Worm (Caenorhabditis elegans) whole organism, L2 larva: ENCODE measurements around the gene dpy-26.
"Not testable (repeated sequence)": the region's sequence is repeated elsewhere in the genome, so short reads cannot be mapped to it uniquely, and the experiment has no call there.

Source experiments
- C34F6.9 ChIP-seq: fragments of 150-350 bp; optimal IDR thresholded peaks from 2 replicates; lab custom pipeline; 2014; ENCODE audit warnings: missing biosample characterization, missing genetic modification characterization
- R02D3.7 ChIP-seq: fragments of 150-350 bp; optimal IDR thresholded peaks from 2 replicates; lab custom pipeline; 2014; ENCODE audit warnings: missing biosample characterization, missing genetic modification characterization
- Y55F3AM.14 ChIP-seq: fragments of 200-800 bp; sonication (Bioruptor generic); optimal IDR thresholded peaks from 2 replicates; lab custom pipeline; 2018; ENCODE audit warnings: mild to moderate bottlenecking, missing genetic modification characterization, missing compliant biosample characterization
- alr-1 ChIP-seq: fragments of 150-350 bp; optimal IDR thresholded peaks from 2 replicates; lab custom pipeline; 2014; ENCODE audit warnings: missing biosample characterization, missing genetic modification characterization
- aly-2 ChIP-seq: fragments of 150-350 bp; optimal IDR thresholded peaks from 2 replicates; lab custom pipeline; 2014; ENCODE audit warnings: missing biosample characterization, missing genetic modification characterization
- ceh-16 ChIP-seq: fragments of 150-350 bp; optimal IDR thresholded peaks from 2 replicates; lab custom pipeline; 2014; ENCODE audit warnings: missing biosample characterization, missing genetic modification characterization
- ceh-82 ChIP-seq: fragments of 150-350 bp; optimal IDR thresholded peaks from 2 replicates; lab custom pipeline; 2014; ENCODE audit warnings: missing biosample characterization, missing genetic modification characterization
- crh-2 ChIP-seq: sonication (generic microtip); optimal IDR thresholded peaks from 2 replicates; lab custom pipeline; 2017; ENCODE audit warnings: missing biosample characterization, missing genetic modification characterization
- dmd-4 ChIP-seq: sonication (generic microtip); optimal IDR thresholded peaks from 2 replicates; lab custom pipeline; 2017; ENCODE audit warnings: missing biosample characterization, missing genetic modification characterization
- egl-27 ChIP-seq: sonication (generic microtip); optimal IDR thresholded peaks from 3 replicates; lab custom pipeline; 2017; ENCODE audit warnings: missing biosample characterization, missing genetic modification reagents, missing genetic modification characterization
- gmeb-1 ChIP-seq: fragments of 150-350 bp; optimal IDR thresholded peaks from 2 replicates; lab custom pipeline; 2014; ENCODE audit warnings: missing biosample characterization, missing genetic modification characterization
- lin-11 ChIP-seq: fragments of 150-350 bp; sonication (generic microtip); optimal IDR thresholded peaks from 2 replicates; lab custom pipeline; 2014; ENCODE audit warnings: missing biosample characterization, missing genetic modification characterization, inconsistent platforms, mixed read lengths
- lin-39 ChIP-seq: fragments of 150-350 bp; optimal IDR thresholded peaks from 2 replicates; lab custom pipeline; 2014; ENCODE audit warnings: missing biosample characterization, missing genetic modification reagents, missing genetic modification characterization
- mab-5 ChIP-seq: fragments of 150-350 bp; optimal IDR thresholded peaks from 2 replicates; lab custom pipeline; 2014; ENCODE audit warnings: missing biosample characterization, missing genetic modification characterization
- mbf-1 ChIP-seq: sonication (generic microtip); optimal IDR thresholded peaks from 2 replicates; lab custom pipeline; 2017; ENCODE audit warnings: missing biosample characterization, missing genetic modification characterization
- mdl-1 ChIP-seq, 2 experiments: fragments of 150-350 bp in 1 of 2; sonication (generic microtip) in 1 of 2; optimal IDR thresholded peaks; 2 replicates each; lab custom pipeline; 2017; ENCODE audit warnings: missing biosample characterization in 2 of 2, missing genetic modification characterization in 2 of 2
- nhr-10 ChIP-seq: sonication (generic microtip); optimal IDR thresholded peaks from 2 replicates; lab custom pipeline; 2017; ENCODE audit warnings: missing biosample characterization, missing genetic modification characterization
- nhr-129 ChIP-seq: fragments of 150-350 bp; optimal IDR thresholded peaks from 2 replicates; lab custom pipeline; 2014; ENCODE audit warnings: missing biosample characterization, missing genetic modification characterization
- nhr-21 ChIP-seq: fragments of 150-350 bp; optimal IDR thresholded peaks from 2 replicates; lab custom pipeline; 2014; ENCODE audit warnings: missing biosample characterization, missing genetic modification characterization
- nhr-23 ChIP-seq: fragments of 150-350 bp; optimal IDR thresholded peaks from 2 replicates; lab custom pipeline; 2014; ENCODE audit warnings: missing biosample characterization, missing genetic modification reagents, missing genetic modification characterization
- nhr-237 ChIP-seq: fragments of 150-350 bp; optimal IDR thresholded peaks from 2 replicates; lab custom pipeline; 2014; ENCODE audit warnings: missing biosample characterization, missing genetic modification characterization
- nhr-25 ChIP-seq: fragments of 150-350 bp; sonication (generic microtip); optimal IDR thresholded peaks from 3 replicates; lab custom pipeline; 2014; ENCODE audit warnings: missing biosample characterization, missing genetic modification characterization
- nhr-6 ChIP-seq: fragments of 150-350 bp; optimal IDR thresholded peaks from 2 replicates; lab custom pipeline; 2014; ENCODE audit warnings: missing biosample characterization, missing genetic modification characterization
- nhr-77 ChIP-seq: fragments of 150-350 bp; optimal IDR thresholded peaks from 2 replicates; lab custom pipeline; 2014; ENCODE audit warnings: missing biosample characterization, missing genetic modification characterization
- peb-1 ChIP-seq: fragments of 150-350 bp; optimal IDR thresholded peaks from 2 replicates; lab custom pipeline; 2014; ENCODE audit warnings: missing biosample characterization, missing genetic modification characterization
- sma-3 ChIP-seq: sonication (generic microtip); optimal IDR thresholded peaks from 2 replicates; lab custom pipeline; 2016; ENCODE audit warnings: missing genetic modification reagents, missing genetic modification characterization, missing compliant biosample characterization
- snpc-4 ChIP-seq: fragments of 150-350 bp; optimal IDR thresholded peaks from 2 replicates; lab custom pipeline; 2014; ENCODE audit warnings: missing biosample characterization, missing genetic modification characterization
- unc-39 ChIP-seq: fragments of 150-350 bp; optimal IDR thresholded peaks from 2 replicates; lab custom pipeline; 2014; ENCODE audit warnings: missing biosample characterization, missing genetic modification characterization
- unc-55 ChIP-seq: fragments of 150-350 bp; sonication (generic microtip); optimal IDR thresholded peaks from 3 replicates; lab custom pipeline; 2014; ENCODE audit warnings: missing biosample characterization, missing genetic modification reagents, missing genetic modification characterization
- unc-62 ChIP-seq: fragments of 150-350 bp; optimal IDR thresholded peaks from 2 replicates; lab custom pipeline; 2014; ENCODE audit warnings: missing biosample characterization, missing genetic modification reagents, missing genetic modification characterization
- zag-1 ChIP-seq: fragments of 150-350 bp; optimal IDR thresholded peaks from 2 replicates; lab custom pipeline; 2014; ENCODE audit warnings: missing biosample characterization, missing genetic modification characterization
- ztf-11 ChIP-seq: sonication (generic microtip); optimal IDR thresholded peaks from 2 replicates; lab custom pipeline; 2017; ENCODE audit warnings: missing biosample characterization, missing genetic modification characterization
- ztf-4 ChIP-seq: fragments of 150-350 bp; optimal IDR thresholded peaks from 2 replicates; lab custom pipeline; 2014; ENCODE audit warnings: missing biosample characterization, missing genetic modification characterization

dpy-26 gene

ce11 chrIV:12487194-12487593, 36.1 kb upstream of the dpy-26 start, which contains the start of gene sru-26:
TSS of gene sru-26 (plus strand) at chrIV:12487494.
- TF ChIP-seq nhr-237 (tag; lab: Kevin White, UChicago) = no peak
- no peak for TF ChIP-seq ceh-16
- TF ChIP-seq alr-1 (tag; lab: Kevin White, UChicago) = no peak
- no peak for TF ChIP-seq nhr-10 (tag; lab: Kevin White, UChicago)
- no peak for TF ChIP-seq nhr-77
- no peak for TF ChIP-seq Y55F3AM.14 (GFP tag; lab: Kevin White, UChicago)
- TF ChIP-seq nhr-6 = no peak

- TF ChIP-seq egl-27; ztf-4 (tag; lab: Kevin White, UChicago); nhr-23 (tag; lab: Kevin White, UChicago): not testable (repeated sequence)
- TF ChIP-seq, all 48 proteins: peak for 0; not testable (repeated sequence) for 48
Observed at ce11 chrIV:12484479-12484878, 33.3 kb upstream of the dpy-26 start, which contains the start of gene T04A11.4. TSS of gene T04A11.4 (minus strand) at chrIV:12484579.

ce11 chrIV:12478711-12479110, 27.6 kb upstream of the dpy-26 start, which contains the start of gene igdb-1:
TSS of gene igdb-1 (plus strand) at chrIV:12479011.
- not testable (repeated sequence) for TF ChIP-seq nhr-77; nhr-237 (tag; lab: Kevin White, UChicago); aly-2 (tag; lab: Kevin White, UChicago)

- not testable (repeated sequence) for TF ChIP-seq dmd-4, snpc-4, crh-2 (tag; lab: Kevin White, UChicago)
Observed at ce11 chrIV:12476942-12477341, 25.8 kb upstream of the dpy-26 start, which contains the start of gene T04A11.1. TSS of gene T04A11.1 (minus strand) at chrIV:12477042.

ce11 chrIV:12468359-12468758, 17.2 kb upstream of the dpy-26 start, which contains the start of gene igdb-2:
TSS of gene igdb-2 (plus strand) at chrIV:12468659.
- TF ChIP-seq sma-3 (no peak), nhr-21 (no peak), dmd-4 (tag; lab: Kevin White, UChicago) (no peak), ceh-16 (no peak), gmeb-1 (tag; lab: Kevin White, UChicago) (no peak), ceh-82 (tag; lab: Kevin White, UChicago) (no peak), ztf-11 (tag; lab: Kevin White, UChicago) (no peak), zag-1 (tag; lab: Kevin White, UChicago) (no peak)

ce11 chrIV:12467761-12468160, 16.6 kb upstream of the dpy-26 start:
- TF ChIP-seq mab-5 (tag; lab: Kevin White, UChicago) (no peak), crh-2 (tag; lab: Kevin White, UChicago) (no peak), unc-39 (no peak), mbf-1 (no peak), mdl-1 (tag; optimal IDR thresholded peaks at IDR 0.05; lab: Kevin White, UChicago) (no peak), nhr-25 (tag; lab: Kevin White, UChicago) (peak; percentile 30), dmd-4 (tag; lab: Kevin White, UChicago) (no peak), peb-1 (tag; lab: Kevin White, UChicago) (no peak), nhr-77 (no peak), nhr-129 (tag; lab: Kevin White, UChicago) (peak; percentile 51), unc-62 (GFP tag; lab: Kevin White, UChicago) (no peak), R02D3.7 (tag; lab: Kevin White, UChicago) (no peak), lin-39 (no peak), nhr-237 (tag; lab: Kevin White, UChicago) (no peak), nhr-10 (tag; lab: Kevin White, UChicago) (no peak), ceh-82 (tag; lab: Kevin White, UChicago) (no peak)

- TF ChIP-seq alr-1 (tag; lab: Kevin White, UChicago) (no peak), unc-55 (GFP tag; lab: Kevin White, UChicago) (peak; percentile 63), C34F6.9 (tag; lab: Kevin White, UChicago) (peak; percentile 55), lin-11 (tag; lab: Kevin White, UChicago) (peak; percentile 40), R02D3.7 (tag; lab: Kevin White, UChicago) (no peak), nhr-129 (tag; lab: Kevin White, UChicago) (peak; percentile 83)
Observed at ce11 chrIV:12464822-12465221, 13.7 kb upstream of the dpy-26 start.
